Fruit fly (Drosophila melanogaster) whole organism, embryonic: ENCODE measurements around the gene CG31793.
A peak's percentile ranks its signal among the peaks of the same experiment; 100 is the strongest.

Experiments
- CG1024 ChIP-seq: fragments of 200-800 bp; sonication (Bioruptor generic); IDR thresholded peaks from 2 replicates; pipeline ENCODE4 v1.3.6; 2022; ENCODE audit warnings: missing biosample characterization, missing genetic modification characterization
- CG10267 ChIP-seq: fragments of 200-800 bp; sonication (Bioruptor generic); optimal IDR thresholded peaks from 2 replicates; lab custom pipeline; 2018; ENCODE audit warnings: missing biosample characterization, mild to moderate bottlenecking, missing genetic modification characterization, moderate library complexity
- CG10321 ChIP-seq: fragments of 200-800 bp; sonication (Bioruptor generic); IDR thresholded peaks from 2 replicates; pipeline ENCODE4 v1.3.6; 2022; ENCODE audit warnings: missing biosample characterization, missing genetic modification characterization
- CG11398 ChIP-seq: fragments of 200-800 bp; sonication (Bioruptor generic); optimal IDR thresholded peaks from 2 replicates; lab custom pipeline; 2016; ENCODE audit warnings: missing biosample characterization, missing genetic modification characterization
- CG12236 ChIP-seq: fragments of 200-800 bp; sonication (Bioruptor generic); optimal IDR thresholded peaks from 2 replicates; lab custom pipeline; 2016; ENCODE audit warnings: missing biosample characterization, missing genetic modification characterization
- CG12744 ChIP-seq: fragments of 200-800 bp; sonication (Bioruptor generic); optimal IDR thresholded peaks from 2 replicates; lab custom pipeline; 2016; ENCODE audit warnings: missing biosample characterization, missing genetic modification characterization
- CG13287 ChIP-seq: fragments of 200-800 bp; sonication (Bioruptor generic); IDR thresholded peaks from 2 replicates; pipeline ENCODE4 v1.3.6; 2022; ENCODE audit warnings: missing biosample characterization, missing genetic modification characterization; ENCODE audit not compliant: partially characterized antibody
- CG13296 ChIP-seq: fragments of 200-800 bp; sonication (Bioruptor generic); optimal IDR thresholded peaks from 3 replicates; lab custom pipeline; 2018; ENCODE audit warnings: missing biosample characterization, mild to moderate bottlenecking, missing genetic modification characterization
- CG14050 ChIP-seq: fragments of 200-800 bp; sonication (Bioruptor generic); IDR thresholded peaks from 3 replicates; pipeline ENCODE4 v1.3.6; 2022; ENCODE audit warnings: missing biosample characterization, missing genetic modification characterization
- CG14860 ChIP-seq: fragments of 200-800 bp; sonication (Bioruptor generic); IDR thresholded peaks from 3 replicates; pipeline ENCODE4 v1.3.6; 2022; ENCODE audit warnings: missing biosample characterization, missing genetic modification characterization; ENCODE audit not compliant: partially characterized antibody
- CG14965 ChIP-seq: fragments of 200-800 bp; sonication (Bioruptor generic); optimal IDR thresholded peaks from 2 replicates; lab custom pipeline; 2016; ENCODE audit warnings: missing biosample characterization, missing genetic modification characterization, borderline replicate concordance
- CG15011 ChIP-seq: fragments of 200-800 bp; sonication (Bioruptor generic); optimal IDR thresholded peaks from 3 replicates; lab custom pipeline; 2018; ENCODE audit warnings: missing biosample characterization, mild to moderate bottlenecking, missing genetic modification characterization
- CG16813 ChIP-seq: fragments of 200-800 bp; sonication (Bioruptor generic); IDR thresholded peaks from 3 replicates; pipeline ENCODE4 v1.3.6; 2022; ENCODE audit warnings: missing biosample characterization, missing genetic modification characterization; ENCODE audit not compliant: partially characterized antibody
- CG16863 ChIP-seq: fragments of 200-800 bp; sonication (Bioruptor generic); optimal IDR thresholded peaks from 3 replicates; lab custom pipeline; 2016; ENCODE audit warnings: missing biosample characterization, missing genetic modification characterization
- CG17328 ChIP-seq: fragments of 200-800 bp; sonication (Bioruptor generic); IDR thresholded peaks from 2 replicates; pipeline ENCODE4 v1.3.6; 2022; ENCODE audit warnings: missing biosample characterization, missing genetic modification characterization
- CG17829 ChIP-seq: fragments of 200-800 bp; optimal IDR thresholded peaks from 2 replicates; lab custom pipeline; 2019; ENCODE audit warnings: missing biosample characterization, mild to moderate bottlenecking, missing genetic modification characterization, moderate library complexity
- CG18599 ChIP-seq: fragments of 200-800 bp; sonication (Bioruptor generic); optimal IDR thresholded peaks from 3 replicates; lab custom pipeline; 2017; ENCODE audit warnings: missing biosample characterization, missing genetic modification characterization, mild to moderate bottlenecking, moderate library complexity, missing genetic modification reagents
- CG32532 ChIP-seq: fragments of 200-800 bp; sonication (Bioruptor generic); IDR thresholded peaks from 2 replicates; pipeline ENCODE4 v1.3.6; 2022; ENCODE audit warnings: missing biosample characterization, missing genetic modification characterization
- CG34376 ChIP-seq: fragments of 200-800 bp; sonication (Bioruptor generic); optimal IDR thresholded peaks from 2 replicates; lab custom pipeline; 2018; ENCODE audit warnings: missing biosample characterization, mild to moderate bottlenecking, missing genetic modification characterization
- CG5180 ChIP-seq: fragments of 200-800 bp; sonication (Bioruptor generic); optimal IDR thresholded peaks from 3 replicates; lab custom pipeline; 2017; ENCODE audit warnings: missing biosample characterization, missing genetic modification characterization, mild to moderate bottlenecking, moderate library complexity, missing genetic modification reagents
- CG5245 ChIP-seq: fragments of 200-800 bp; sonication (Bioruptor generic); optimal IDR thresholded peaks from 3 replicates; lab custom pipeline; 2016; ENCODE audit warnings: missing biosample characterization, missing genetic modification characterization
- CG9215 ChIP-seq: fragments of 200-800 bp; sonication (Bioruptor generic); IDR thresholded peaks from 2 replicates; pipeline ENCODE4 v1.3.6; 2022; ENCODE audit warnings: missing biosample characterization, missing genetic modification characterization
- D19A ChIP-seq: fragments of 200-800 bp; optimal IDR thresholded peaks from 3 replicates; lab custom pipeline; 2019; ENCODE audit warnings: missing biosample characterization, mild to moderate bottlenecking, missing genetic modification characterization, moderate library complexity
- Dip3 ChIP-seq: fragments of 200-800 bp; sonication (Bioruptor generic); optimal IDR thresholded peaks from 3 replicates; lab custom pipeline; 2016; ENCODE audit warnings: missing biosample characterization, missing genetic modification characterization
- Ets97D ChIP-seq: fragments of 200-800 bp; sonication (Bioruptor generic); optimal IDR thresholded peaks from 3 replicates; lab custom pipeline; 2016; ENCODE audit warnings: missing biosample characterization, missing genetic modification characterization
- Hr3 ChIP-seq: fragments of 200-800 bp; sonication (Bioruptor generic); optimal IDR thresholded peaks from 3 replicates; lab custom pipeline; 2016; ENCODE audit warnings: missing biosample characterization, missing genetic modification characterization
- Poxn ChIP-seq: fragments of 200-800 bp; sonication (Bioruptor generic); IDR thresholded peaks from 2 replicates; pipeline ENCODE4 v1.3.6; 2022; ENCODE audit warnings: missing biosample characterization, missing genetic modification characterization
- Ptx1 ChIP-seq: fragments of 200-800 bp; sonication (Bioruptor generic); IDR thresholded peaks from 2 replicates; pipeline ENCODE4 v1.3.6; 2022; ENCODE audit warnings: missing biosample characterization, missing genetic modification characterization
- Six4 ChIP-seq: fragments of 200-800 bp; sonication (Bioruptor generic); optimal IDR thresholded peaks from 2 replicates; lab custom pipeline; 2016; ENCODE audit warnings: missing biosample characterization, missing genetic modification characterization
- Xbp1 ChIP-seq: fragments of 200-800 bp; sonication (Bioruptor generic); optimal IDR thresholded peaks from 3 replicates; lab custom pipeline; 2016; ENCODE audit warnings: missing biosample characterization, mild to moderate bottlenecking, missing genetic modification characterization
- caup ChIP-seq: fragments of 200-800 bp; sonication (Bioruptor generic); optimal IDR thresholded peaks from 3 replicates; lab custom pipeline; 2017; ENCODE audit warnings: missing biosample characterization, mild to moderate bottlenecking, missing genetic modification characterization, moderate library complexity; ENCODE audit not compliant: severe bottlenecking
- corto ChIP-seq: fragments of 200-800 bp; sonication (Bioruptor generic); optimal IDR thresholded peaks from 2 replicates; lab custom pipeline; 2016; ENCODE audit warnings: missing biosample characterization, mild to moderate bottlenecking, missing genetic modification characterization, moderate library complexity
- crol ChIP-seq: fragments of 200-800 bp; sonication (Bioruptor generic); IDR thresholded peaks from 2 replicates; pipeline ENCODE4 v1.3.6; 2022; ENCODE audit warnings: missing biosample characterization, missing genetic modification characterization
- crp ChIP-seq, 2 experiments: fragments of 200-800 bp; sonication (Bioruptor generic); optimal IDR thresholded peaks; 2 replicates in 1 of 2; 3 replicates in 1 of 2; lab custom pipeline; 2017; ENCODE audit warnings: missing biosample characterization in 2 of 2, missing genetic modification characterization in 2 of 2, mild to moderate bottlenecking in 1 of 2, moderate library complexity in 1 of 2
- dysf ChIP-seq: fragments of 200-800 bp; sonication (Bioruptor generic); IDR thresholded peaks from 3 replicates; pipeline ENCODE4 v1.3.6; 2022; ENCODE audit warnings: missing biosample characterization, missing genetic modification characterization
- exex ChIP-seq: fragments of 200-800 bp; sonication (Bioruptor generic); optimal IDR thresholded peaks from 4 replicates; lab custom pipeline; 2018; ENCODE audit warnings: missing biosample characterization, mild to moderate bottlenecking, missing genetic modification characterization, moderate library complexity
- ham ChIP-seq: fragments of 200-800 bp; sonication (Bioruptor generic); IDR thresholded peaks from 2 replicates; pipeline ENCODE4 v1.3.6; 2022; ENCODE audit warnings: missing biosample characterization, missing genetic modification characterization
- insv ChIP-seq, 2 experiments: fragments of 200-800 bp; sonication (Bioruptor generic); optimal IDR thresholded peaks; 3 replicates each; lab custom pipeline; 2016 to 2018; ENCODE audit warnings: missing biosample characterization in 2 of 2, missing genetic modification characterization in 2 of 2
- jigr1 ChIP-seq: fragments of 200-800 bp; sonication (Bioruptor generic); IDR thresholded peaks from 3 replicates; pipeline ENCODE4 v1.3.6; 2022; ENCODE audit warnings: missing biosample characterization, missing genetic modification characterization
- kni ChIP-seq: fragments of 200-800 bp; sonication (Bioruptor generic); optimal IDR thresholded peaks from 3 replicates; lab custom pipeline; 2017; ENCODE audit warnings: mild to moderate bottlenecking, missing biosample characterization, missing genetic modification reagents, missing genetic modification characterization
- lilli ChIP-seq: fragments of 200-800 bp; sonication (Bioruptor generic); optimal IDR thresholded peaks from 3 replicates; lab custom pipeline; 2016; ENCODE audit warnings: missing biosample characterization, missing genetic modification characterization
- odd ChIP-seq: fragments of 200-800 bp; sonication (Bioruptor generic); optimal IDR thresholded peaks from 2 replicates; lab custom pipeline; 2017; ENCODE audit warnings: missing biosample characterization, mild to moderate bottlenecking, missing genetic modification characterization
- psq ChIP-seq: fragments of 200-800 bp; sonication (Bioruptor generic); optimal IDR thresholded peaks from 2 replicates; lab custom pipeline; 2017; ENCODE audit warnings: missing biosample characterization, missing genetic modification characterization
- rib ChIP-seq: fragments of 200-800 bp; sonication (Bioruptor generic); IDR thresholded peaks from 2 replicates; pipeline ENCODE4 v1.3.6; 2022; ENCODE audit warnings: missing biosample characterization, missing genetic modification characterization
- run ChIP-seq: fragments of 200-800 bp; sonication (Bioruptor generic); optimal IDR thresholded peaks from 3 replicates; lab custom pipeline; 2018; ENCODE audit warnings: missing biosample characterization, mild to moderate bottlenecking, missing genetic modification characterization
- slou ChIP-seq: fragments of 200-800 bp; sonication (Bioruptor generic); optimal IDR thresholded peaks from 3 replicates; lab custom pipeline; 2016; ENCODE audit warnings: missing biosample characterization, missing genetic modification characterization
- slp2 ChIP-seq: fragments of 200-800 bp; sonication (Bioruptor generic); optimal IDR thresholded peaks from 2 replicates; lab custom pipeline; 2016; ENCODE audit warnings: missing biosample characterization, missing genetic modification characterization
- so ChIP-seq: fragments of 200-800 bp; sonication (Bioruptor generic); IDR thresholded peaks from 3 replicates; pipeline ENCODE4 v1.3.6; 2022; ENCODE audit warnings: missing biosample characterization, missing genetic modification characterization
- ttk ChIP-seq: fragments of 200-800 bp; sonication (Bioruptor generic); IDR thresholded peaks from 2 replicates; pipeline ENCODE4 v2.1.2; 2022; ENCODE audit warnings: missing biosample characterization, missing genetic modification characterization
- tup ChIP-seq: fragments of 200-800 bp; sonication (Bioruptor generic); optimal IDR thresholded peaks from 2 replicates; lab custom pipeline; 2016; ENCODE audit warnings: missing biosample characterization, mild to moderate bottlenecking, missing genetic modification characterization, moderate library complexity
- zf30C ChIP-seq: fragments of 200-800 bp; sonication (Bioruptor generic); optimal IDR thresholded peaks from 3 replicates; lab custom pipeline; 2018; ENCODE audit warnings: missing biosample characterization, mild to moderate bottlenecking, missing genetic modification characterization

CG31793 gene

dm6 chr2L:18966214-18966556, 37.0 kb upstream of the CG31793 start (continued):
- TF ChIP-seq crol (GFP tag; lab: Robert Waterston, UW): peak; percentile 81
- TF ChIP-seq caup (GFP tag; lab: Kevin White, UChicago): peak; percentile 81
- TF ChIP-seq CG17328 (GFP tag; lab: Robert Waterston, UW): peak; percentile 85
- no peak for TF ChIP-seq kni (GFP tag; lab: Kevin White, UChicago)
- TF ChIP-seq odd (GFP tag; lab: Kevin White, UChicago): peak; percentile 3
- peak; percentile 97 for TF ChIP-seq CG32532
- TF ChIP-seq CG5245: peak; percentile 19
- no peak for TF ChIP-seq insv (GFP tag; optimal IDR thresholded peaks at IDR 0.05; lab: Kevin White, UChicago)
- TF ChIP-seq Hr3 (GFP tag; lab: Kevin White, UChicago): peak; percentile 47
- peak; percentile 52 for TF ChIP-seq CG10267 (tag; lab: Kevin White, UChicago)
- peak; percentile 63 for TF ChIP-seq slou (GFP tag; lab: Kevin White, UChicago)
- TF ChIP-seq ttk (GFP tag; lab: Robert Waterston, UW): peak; percentile 84
- TF ChIP-seq CG5180 (GFP tag; lab: Kevin White, UChicago): no peak
- TF ChIP-seq CG12744 (GFP tag; lab: Kevin White, UChicago): no peak
- peak; percentile 90 for TF ChIP-seq ham (GFP tag; lab: Robert Waterston, UW)
- peak; percentile 87 for TF ChIP-seq CG14050
- peak; percentile 88 for TF ChIP-seq so (GFP tag; lab: Robert Waterston, UW)
- TF ChIP-seq exex (tag; lab: Kevin White, UChicago): peak; percentile 65
- no peak for TF ChIP-seq CG12236
- TF ChIP-seq CG18599 (GFP tag; lab: Kevin White, UChicago): peak; percentile 93
- TF ChIP-seq rib: peak; percentile 97
- peak; percentile 68 for TF ChIP-seq CG34376 (GFP tag; lab: Kevin White, UChicago)
- peak; percentile 44 for TF ChIP-seq slp2
- peak; percentile 81 for TF ChIP-seq CG13296 (GFP tag; lab: Kevin White, UChicago)
- TF ChIP-seq Xbp1: peak; percentile 73
- TF ChIP-seq tup: no peak
- TF ChIP-seq CG15011 (GFP tag; lab: Kevin White, UChicago): peak; percentile 27
- peak; percentile 85 for TF ChIP-seq CG9215
- TF ChIP-seq CG11398: no peak
- TF ChIP-seq run (tag; lab: Kevin White, UChicago): peak; percentile 47
- TF ChIP-seq D19A (tag; lab: Kevin White, UChicago): peak; percentile 37
- peak; percentile 48 for TF ChIP-seq CG1024 (GFP tag; lab: Robert Waterston, UW)
- peak; percentile 78 for TF ChIP-seq lilli (GFP tag; lab: Kevin White, UChicago)
- TF ChIP-seq CG10321: peak; percentile 64
- peak; percentile 40; the same call in 2 of the 3 replicates for TF ChIP-seq jigr1 (GFP tag; lab: Robert Waterston, UW)
- TF ChIP-seq CG16863 (GFP tag; lab: Kevin White, UChicago): no peak
- TF ChIP-seq CG14965 (GFP tag; lab: Kevin White, UChicago): no peak
- 0 out of 2 replicates have a peak, but pooled peaks have one; percentile 12 for TF ChIP-seq CG13287 (GFP tag; lab: Robert Waterston, UW)
- TF ChIP-seq crp (GFP tag; optimal IDR thresholded peaks at IDR 0.05; lab: Kevin White, UChicago): no peak
- peak; percentile 40 for TF ChIP-seq Dip3 (GFP tag; lab: Kevin White, UChicago)
- peak; percentile 14 for TF ChIP-seq Ets97D
- peak; percentile 11 for TF ChIP-seq psq (GFP tag; lab: Kevin White, UChicago)
- peak; percentile 92 for TF ChIP-seq Ptx1 (GFP tag; lab: Robert Waterston, UW)
- TF ChIP-seq CG14860 (GFP tag; lab: Robert Waterston, UW): no peak
- peak; percentile 75 for TF ChIP-seq CG17829
- TF ChIP-seq corto (GFP tag; lab: Kevin White, UChicago): peak; percentile 10
- TF ChIP-seq dysf: peak; percentile 94
- TF ChIP-seq CG16813 (GFP tag; lab: Robert Waterston, UW): no peak
- TF ChIP-seq Six4 (GFP tag; lab: Kevin White, UChicago): peak; percentile 63
- peak; percentile 69 for TF ChIP-seq zf30C (GFP tag; lab: Kevin White, UChicago)
- TF ChIP-seq Poxn (GFP tag; lab: Robert Waterston, UW): peak; percentile 86
